Fruit fly (Drosophila melanogaster) S2 (cell line): ENCODE data around the gene Ada1-1.

ENCODE experiments used
- CG8478 ChIP-seq: fragments of >200 bp; optimal IDR thresholded peaks from 2 replicates; lab custom pipeline; 2018
- CTCF ChIP-seq, 2 experiments: fragments of >200 bp; optimal IDR thresholded peaks; 2 replicates each; lab custom pipeline; 2018

dm6 chr2L:12006397-12007330 is 10.1 kb downstream of the Ada1-1 start:
- no peak for TF ChIP-seq CG8478
- TF ChIP-seq CTCF (optimal IDR thresholded peaks at IDR 0.05; lab: Kevin White, UChicago), result peak in 1 of 2 experiments; percentile 12
